Worm (Caenorhabditis elegans): ENCODE measurements around the gene F10D7.10.

Gene F10D7.10

ce11 chrX:17379675-17380074 is at the start of gene F10D7.10:
Gene F10D7.10 (minus strand): TSS chrX:17379775.
- TF ChIP-seq egl-5 (tag; optimal IDR thresholded peaks at IDR 0.05) (no peak), hmg-11 (tag; optimal IDR thresholded peaks at IDR 0.05) (no peak), tbx-2 (tag; optimal IDR thresholded peaks at IDR 0.05) (no peak), elt-1 (tag; optimal IDR thresholded peaks at IDR 0.05) (no peak)

- TF ChIP-seq egl-5 (tag; optimal IDR thresholded peaks at IDR 0.05) (peak; percentile 91), pha-4 (tag; optimal IDR thresholded peaks at IDR 0.05) (no peak)
Measured at ce11 chrX:17428803-17429202, 49.2 kb upstream of the F10D7.10 start, which contains the start of gene pbo-6. Gene pbo-6 (plus strand): TSS chrX:17429042.

- TF ChIP-seq nhr-76 (tag; optimal IDR thresholded peaks at IDR 0.05) (no peak), ceh-9 (tag; optimal IDR thresholded peaks at IDR 0.05) (no peak), skn-1 (tag; optimal IDR thresholded peaks at IDR 0.05) (no peak), nhr-43 (tag; optimal IDR thresholded peaks at IDR 0.05; ENCODE audit: poor library complexity, severe bottlenecking) (peak; percentile 52), nfya-1 (tag; optimal IDR thresholded peaks at IDR 0.05; ENCODE audit: insufficient read depth) (peak; percentile 25), egl-5 (tag; optimal IDR thresholded peaks at IDR 0.05) (no peak), elt-3 (tag; optimal IDR thresholded peaks at IDR 0.05) (peak in 1 of 3 experiments; percentile 25), nhr-23 (tag; optimal IDR thresholded peaks at IDR 0.05) (peak; percentile 76), fkh-10 (GFP tag; optimal IDR thresholded peaks at IDR 0.05) (no peak), unc-62 (GFP tag; optimal IDR thresholded peaks at IDR 0.05) (peak; percentile 55), aly-2 (tag; optimal IDR thresholded peaks at IDR 0.05) (no peak), elt-1 (tag; optimal IDR thresholded peaks at IDR 0.05) (peak; percentile 94), nhr-25 (tag; optimal IDR thresholded peaks at IDR 0.05) (peak; percentile 60), ceh-16 (tag; optimal IDR thresholded peaks at IDR 0.05) (no peak)
Measured at ce11 chrX:17427778-17428177, 48.2 kb upstream of the F10D7.10 start.

ce11 chrX:17426712-17427111 is 47.1 kb upstream of the F10D7.10 start:
- no peak for TF ChIP-seq ZK546.5 (tag; optimal IDR thresholded peaks at IDR 0.05)
- TF ChIP-seq ztf-11 (tag; optimal IDR thresholded peaks at IDR 0.05): no peak
- TF ChIP-seq daf-12 (tag; optimal IDR thresholded peaks at IDR 0.05): no peak
- TF ChIP-seq R02D3.7 (tag; optimal IDR thresholded peaks at IDR 0.05): no peak
- TF ChIP-seq fkh-2 (tag; optimal IDR thresholded peaks at IDR 0.05): no peak
- TF ChIP-seq pqm-1 (tag; optimal IDR thresholded peaks at IDR 0.05): no peak
- TF ChIP-seq elt-1 (tag; optimal IDR thresholded peaks at IDR 0.05): no peak
- TF ChIP-seq ceh-82 (tag; optimal IDR thresholded peaks at IDR 0.05): no peak
- no peak for TF ChIP-seq nhr-12 (tag; optimal IDR thresholded peaks at IDR 0.05)
- TF ChIP-seq fos-1 (tag; optimal IDR thresholded peaks at IDR 0.05): no peak
- no peak for TF ChIP-seq unc-39 (tag; optimal IDR thresholded peaks at IDR 0.05)
- TF ChIP-seq nhr-28 (tag; optimal IDR thresholded peaks at IDR 0.05): no peak
- no peak for TF ChIP-seq mml-1 (tag; optimal IDR thresholded peaks at IDR 0.05)
- TF ChIP-seq nhr-77 (tag; optimal IDR thresholded peaks at IDR 0.05): no peak
- no peak for TF ChIP-seq hmg-11 (tag; optimal IDR thresholded peaks at IDR 0.05)
- no peak for TF ChIP-seq nhr-76 (tag; optimal IDR thresholded peaks at IDR 0.05)
- no peak for TF ChIP-seq elt-3 (tag; optimal IDR thresholded peaks at IDR 0.05)
- TF ChIP-seq ceh-9 (tag; optimal IDR thresholded peaks at IDR 0.05): no peak
- TF ChIP-seq jun-1 (tag; optimal IDR thresholded peaks at IDR 0.05): no peak

- TF ChIP-seq unc-39 (tag; optimal IDR thresholded peaks at IDR 0.05): no peak
- TF ChIP-seq jun-1 (tag; optimal IDR thresholded peaks at IDR 0.05): no peak
- TF ChIP-seq snpc-4 (tag; optimal IDR thresholded peaks at IDR 0.05): no peak
- no peak for TF ChIP-seq ZK546.5 (tag; optimal IDR thresholded peaks at IDR 0.05)
- TF ChIP-seq eor-1 (tag; optimal IDR thresholded peaks at IDR 0.05): no peak
- TF ChIP-seq aly-2 (tag; optimal IDR thresholded peaks at IDR 0.05): no peak
- no peak for TF ChIP-seq elt-3 (tag; optimal IDR thresholded peaks at IDR 0.05)
- TF ChIP-seq nhr-67 (tag; optimal IDR thresholded peaks at IDR 0.05): no peak
- no peak for TF ChIP-seq ama-1 (optimal IDR thresholded peaks at IDR 0.05)
- no peak for TF ChIP-seq fkh-2 (tag; optimal IDR thresholded peaks at IDR 0.05)
- no peak for TF ChIP-seq egl-27 (tag; optimal IDR thresholded peaks at IDR 0.05)
- TF ChIP-seq lin-15B (tag; optimal IDR thresholded peaks at IDR 0.05): no peak
Measured at ce11 chrX:17424595-17424913, 45.0 kb upstream of the F10D7.10 start.

Measured in whole organism, L3 larva.